Worm (Caenorhabditis elegans): Measurements from ENCODE around the gene C54E10.6.

DNA sequence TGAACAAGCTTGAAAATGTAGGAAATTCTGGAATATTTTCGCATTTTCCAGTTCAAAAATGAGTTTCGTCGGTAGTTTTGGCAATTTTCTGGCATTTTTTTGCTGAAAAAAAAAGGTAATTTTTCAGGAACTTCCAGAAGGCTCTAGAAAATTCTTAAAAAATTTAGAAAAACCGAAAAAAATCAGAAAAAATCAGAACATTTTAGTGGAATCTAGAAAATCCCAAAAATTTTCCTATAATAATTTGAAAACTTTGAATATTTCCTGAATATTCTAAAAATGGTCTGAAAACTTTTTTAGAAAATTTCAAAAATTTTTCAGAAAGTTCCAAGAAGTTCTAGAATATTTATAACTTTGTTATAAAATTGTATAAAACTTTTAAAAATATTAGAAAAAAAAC, 21.8 kb downstream of the C54E10.6 start, which contains the start of gene Y17D7B.3:
- TF ChIP-seq Y56A3A.18 (GFP tag; IDR thresholded peaks at IDR 0.05): no peak
- no peak for TF ChIP-seq F49E8.2 (tag; optimal IDR thresholded peaks at IDR 0.05; ENCODE audit: insufficient read depth)
- no peak for TF ChIP-seq mxl-1 (tag; optimal IDR thresholded peaks at IDR 0.05)
- no peak for TF ChIP-seq akir-1 (GFP tag; optimal IDR thresholded peaks at IDR 0.05)
- no peak for TF ChIP-seq ZK185.1 (tag; optimal IDR thresholded peaks at IDR 0.05; ENCODE audit: poor library complexity, severe bottlenecking)
- no peak for TF ChIP-seq unc-62 (GFP tag; optimal IDR thresholded peaks at IDR 0.05)
- TF ChIP-seq K11D2.4 (GFP tag; IDR thresholded peaks at IDR 0.05): no peak
- TF ChIP-seq Y53G8AR.9 (GFP tag; conservative IDR thresholded peaks at IDR 0.05): no peak
- no peak for TF ChIP-seq C17E4.6 (GFP tag; IDR thresholded peaks at IDR 0.05)

Data from whole organism, young adult.